Fruit fly (Drosophila melanogaster): Measurements from ENCODE around the gene CG42450.
A peak's percentile ranks its signal among the peaks of the same experiment; 100 is the strongest.

CG42450 gene

DNA sequence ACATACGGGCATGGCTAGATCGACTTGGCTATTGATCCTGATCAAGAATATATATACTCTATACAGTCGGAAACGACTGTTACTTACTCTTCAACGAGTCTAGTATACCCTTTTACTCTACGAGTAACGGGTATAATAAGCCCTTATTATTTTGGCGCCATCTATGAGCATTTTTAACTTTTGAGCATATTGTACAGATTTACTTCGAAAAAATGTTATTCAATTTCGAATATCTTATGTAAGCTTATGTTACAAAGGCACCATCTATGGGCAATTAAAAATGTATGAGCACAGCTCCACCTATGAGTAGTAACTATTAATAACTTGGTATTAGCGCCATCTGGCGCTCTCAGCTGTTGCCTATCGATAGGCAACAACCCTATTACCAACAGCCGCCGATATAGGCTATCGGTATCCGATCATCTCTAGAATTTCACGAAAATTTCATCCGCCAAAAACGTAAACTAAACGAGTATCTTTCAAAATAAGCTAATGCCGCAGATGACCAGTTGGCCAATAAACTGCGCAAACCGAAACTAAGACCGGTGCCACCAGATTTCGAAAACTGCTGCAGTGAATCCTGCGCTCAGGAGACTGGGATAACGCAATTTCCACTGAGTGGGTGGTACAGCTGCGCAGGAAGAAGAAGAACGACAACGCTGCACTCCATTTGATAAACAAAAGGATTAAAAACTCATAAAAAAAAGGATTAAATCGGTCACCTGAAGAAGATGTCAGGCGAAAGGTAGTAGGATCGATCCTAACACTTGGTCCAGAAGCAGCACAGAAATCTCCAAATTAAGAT, 30.3 kb downstream of the CG42450 start, which contains the start of gene htk (continued):
- TF ChIP-seq hkb (optimal IDR thresholded peaks at IDR 0.05), result no peak
- peak; percentile 62 for TF ChIP-seq hkb (GFP tag; IDR thresholded peaks at IDR 0.05)
- TF ChIP-seq CG6854 (GFP tag; optimal IDR thresholded peaks at IDR 0.05), result no peak
- TF ChIP-seq Bdp1 (GFP tag; optimal IDR thresholded peaks at IDR 0.05), result peak; percentile 39
- peak; percentile 59 for TF ChIP-seq Dp (GFP tag; optimal IDR thresholded peaks at IDR 0.05)
- no peak for TF ChIP-seq Gsc (GFP tag; IDR thresholded peaks at IDR 0.05)
- peak; percentile 43 for TF ChIP-seq CG12236 (GFP tag; optimal IDR thresholded peaks at IDR 0.05)
- peak; percentile 88 for TF ChIP-seq CG10979 (tag; optimal IDR thresholded peaks at IDR 0.05)
- TF ChIP-seq bab2 (GFP tag; optimal IDR thresholded peaks at IDR 0.05), result peak; percentile 77
- TF ChIP-seq peb (GFP tag; IDR thresholded peaks at IDR 0.05), result 0 out of 2 replicates have a peak, but pooled peaks have one; percentile 40
- TF ChIP-seq HLH4C (GFP tag; IDR thresholded peaks at IDR 0.05; ENCODE audit: partially characterized antibody), result peak; percentile 86
- TF ChIP-seq CG5245 (GFP tag; optimal IDR thresholded peaks at IDR 0.05), result peak; percentile 83
- TF ChIP-seq twi (tag; optimal IDR thresholded peaks at IDR 0.05), result peak; percentile 36
- peak; percentile 73 for TF ChIP-seq HmgZ (tag; optimal IDR thresholded peaks at IDR 0.05)
- TF ChIP-seq Fer1 (GFP tag; optimal IDR thresholded peaks at IDR 0.05), result peak; percentile 53
- TF ChIP-seq fd3F (GFP tag; optimal IDR thresholded peaks at IDR 0.05), result peak; percentile 14
- no peak; the same call in 1 of the 2 replicates for TF ChIP-seq stc (GFP tag; IDR thresholded peaks at IDR 0.05)
- TF ChIP-seq CG7372 (GFP tag; IDR thresholded peaks at IDR 0.05), result no peak
- TF ChIP-seq tin (GFP tag; optimal IDR thresholded peaks at IDR 0.05), result peak; percentile 76
- TF ChIP-seq Taf1 (GFP tag; IDR thresholded peaks at IDR 0.05), result peak; percentile 32; the same call in 1 of the 2 replicates
- no peak for TF ChIP-seq slou (GFP tag; optimal IDR thresholded peaks at IDR 0.05)
- peak; percentile 51 for TF ChIP-seq Neu2 (GFP tag; optimal IDR thresholded peaks at IDR 0.05; ENCODE audit: borderline replicate concordance)
- TF ChIP-seq CG8388 (GFP tag; optimal IDR thresholded peaks at IDR 0.05), result no peak
- no peak for TF ChIP-seq zf30C (GFP tag; optimal IDR thresholded peaks at IDR 0.05)
- TF ChIP-seq Six4 (GFP tag; optimal IDR thresholded peaks at IDR 0.05), result peak; percentile 41
- TF ChIP-seq bowl (GFP tag; IDR thresholded peaks at IDR 0.05), result no peak
- TF ChIP-seq lov (optimal IDR thresholded peaks at IDR 0.05), result no peak
- TF ChIP-seq lov (GFP tag; IDR thresholded peaks at IDR 0.05), result no peak
- TF ChIP-seq CG42726 (GFP tag; IDR thresholded peaks at IDR 0.05; ENCODE audit: partially characterized antibody), result peak; percentile 96
- TF ChIP-seq Nf-YB (GFP tag; optimal IDR thresholded peaks at IDR 0.05), result peak; percentile 13
- peak; percentile 40 for TF ChIP-seq mirr (GFP tag; optimal IDR thresholded peaks at IDR 0.05)
- peak; percentile 12 for TF ChIP-seq CG12299 (tag; optimal IDR thresholded peaks at IDR 0.05)
- TF ChIP-seq klu (GFP tag; IDR thresholded peaks at IDR 0.05), result no peak; the same call in 1 of the 2 replicates
- TF ChIP-seq CG10565 (GFP tag; optimal IDR thresholded peaks at IDR 0.05), result no peak
- peak; percentile 55 for TF ChIP-seq phol (tag; optimal IDR thresholded peaks at IDR 0.05)
- TF ChIP-seq pan (optimal IDR thresholded peaks at IDR 0.05), result no peak
- no peak for TF ChIP-seq pan (GFP tag; optimal IDR thresholded peaks at IDR 0.05 in 1 of 2, IDR thresholded peaks at IDR 0.05 in 1 of 2)
- peak in 1 of 2 experiments; percentile 41 for TF ChIP-seq bsh (GFP tag; optimal IDR thresholded peaks at IDR 0.05)
- peak; percentile 83 for TF ChIP-seq zfh1 (GFP tag; IDR thresholded peaks at IDR 0.05)
- TF ChIP-seq sima (GFP tag; optimal IDR thresholded peaks at IDR 0.05), result no peak
- peak; percentile 39 for TF ChIP-seq CG9797 (GFP tag; optimal IDR thresholded peaks at IDR 0.05)
- TF ChIP-seq Ets97D (GFP tag; optimal IDR thresholded peaks at IDR 0.05), result peak; percentile 81
- TF ChIP-seq Optix (GFP tag; IDR thresholded peaks at IDR 0.05), result peak; percentile 54; the same call in 2 of the 3 replicates
- TF ChIP-seq Mes4 (GFP tag; optimal IDR thresholded peaks at IDR 0.05), result peak; percentile 64
- TF ChIP-seq tll (GFP tag; optimal IDR thresholded peaks at IDR 0.05), result no peak
- TF ChIP-seq Dref (GFP tag; IDR thresholded peaks at IDR 0.05), result peak; percentile 98
- TF ChIP-seq CG8765 (GFP tag; IDR thresholded peaks at IDR 0.05), result no peak
- TF ChIP-seq CG11560 (tag; IDR thresholded peaks at IDR 0.05), result peak; percentile 81
- TF ChIP-seq otp (GFP tag; IDR thresholded peaks at IDR 0.05), result peak; percentile 68; the same call in 2 of the 3 replicates
- no peak for TF ChIP-seq GATAe (GFP tag; conservative IDR thresholded peaks at IDR 0.05)
